Worm (Caenorhabditis elegans): ENCODE results near the gene srx-85.

The srx-85 gene

DNA sequence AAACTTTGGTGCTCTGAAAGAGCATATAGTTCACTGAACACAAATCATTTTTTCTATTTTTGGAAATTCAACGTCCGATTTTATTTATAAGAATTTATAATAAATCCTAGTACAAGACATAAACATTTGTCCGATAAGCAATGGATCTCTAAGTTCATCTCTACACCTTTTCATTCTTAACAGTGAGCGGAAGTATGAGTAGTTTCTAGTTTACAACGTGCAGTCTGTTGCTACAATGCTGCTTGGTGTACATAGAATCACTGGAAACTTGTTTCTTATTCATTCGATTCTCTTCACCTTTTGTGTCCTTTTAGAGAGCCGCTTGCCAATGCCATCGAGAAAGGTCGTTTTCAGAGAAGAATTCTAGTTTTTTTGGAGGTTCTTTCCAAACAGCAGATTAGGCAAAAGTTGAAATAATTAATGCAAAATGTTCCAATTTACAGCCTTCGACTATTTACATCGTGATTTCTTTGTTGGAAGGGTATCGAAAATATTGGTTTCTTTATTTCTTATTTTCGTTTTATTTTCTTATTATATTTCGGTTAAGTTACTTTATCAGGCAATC, 25.5 kb upstream of the srx-85 start:
- TF ChIP-seq ama-1 (optimal IDR thresholded peaks at IDR 0.05) = no peak
- TF ChIP-seq F13C5.2 (tag; optimal IDR thresholded peaks at IDR 0.05) = no peak

ce11 chrV:11527531-11527930, 24.9 kb upstream of the srx-85 start, which contains the start of gene ccch-1:
Gene ccch-1, plus strand, starts transcription at chrV:11527831.
- TF ChIP-seq aly-1 (tag; optimal IDR thresholded peaks at IDR 0.05) (no peak), hmg-4 (GFP tag; optimal IDR thresholded peaks at IDR 0.05) (no peak), hnd-1 (tag; optimal IDR thresholded peaks at IDR 0.05) (no peak), hmbx-1 (tag; optimal IDR thresholded peaks at IDR 0.05) (no peak), pes-1 (GFP tag; IDR thresholded peaks at IDR 0.05) (no peak), flt-1 (GFP tag; IDR thresholded peaks at IDR 0.05) (no peak), B0310.2 (tag; optimal IDR thresholded peaks at IDR 0.05) (no peak), ceh-13 (GFP tag; optimal IDR thresholded peaks at IDR 0.05) (no peak), tbx-11 (GFP tag; IDR thresholded peaks at IDR 0.05) (no peak), ets-7 (tag; optimal IDR thresholded peaks at IDR 0.05) (no peak), tbx-37 (GFP tag; conservative IDR thresholded peaks at IDR 0.05) (no peak), sea-1 (GFP tag; conservative IDR thresholded peaks at IDR 0.05) (no peak), F13C5.2 (tag; optimal IDR thresholded peaks at IDR 0.05) (no peak), scrt-1 (GFP tag; IDR thresholded peaks at IDR 0.05) (no peak), ceh-36 (tag; optimal IDR thresholded peaks at IDR 0.05) (no peak), ama-1 (optimal IDR thresholded peaks at IDR 0.05) (no peak), tra-4 (tag; optimal IDR thresholded peaks at IDR 0.05) (no peak)

DNA sequence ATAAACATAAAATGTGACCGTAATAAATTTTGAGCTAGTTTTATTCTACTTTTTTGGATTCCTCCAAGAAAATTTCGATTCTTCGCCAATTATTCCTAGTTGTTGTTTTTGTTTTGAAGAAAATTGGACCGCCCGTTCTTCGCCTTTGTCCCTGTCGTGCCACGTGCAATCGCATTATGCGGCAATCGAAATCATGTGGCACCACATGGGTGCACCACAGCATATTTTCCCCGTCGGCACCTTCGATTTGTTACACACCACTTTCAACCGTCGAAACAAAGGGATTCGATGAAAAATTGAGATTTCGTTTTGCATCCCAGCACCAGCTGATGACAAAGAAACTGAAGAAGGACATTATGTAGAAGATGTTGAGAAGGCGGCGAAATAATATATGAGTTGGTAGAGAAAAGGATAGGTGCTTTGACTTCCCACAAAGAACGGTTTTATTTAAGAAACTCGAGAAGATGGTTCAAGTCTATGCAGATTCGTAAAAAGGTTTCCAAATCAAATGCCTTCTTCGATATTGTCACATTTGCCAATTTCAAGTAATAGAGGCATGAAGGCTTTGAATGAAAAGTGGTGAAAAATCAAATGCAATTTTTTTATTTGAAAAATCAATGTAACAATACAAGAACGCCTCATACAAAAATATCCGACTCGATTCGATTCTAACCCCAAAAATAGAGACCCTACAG, 23.7 kb upstream of the srx-85 start:
- TF ChIP-seq scrt-1 (GFP tag; IDR thresholded peaks at IDR 0.05) = 0 out of 2 replicates have a peak, but pooled peaks have one; percentile 26
- no peak for TF ChIP-seq hnd-1 (tag; optimal IDR thresholded peaks at IDR 0.05)
- TF ChIP-seq ceh-13 (GFP tag; optimal IDR thresholded peaks at IDR 0.05) = no peak

- TF ChIP-seq flt-1 (GFP tag; IDR thresholded peaks at IDR 0.05) = no peak
- TF ChIP-seq hmbx-1 (tag; optimal IDR thresholded peaks at IDR 0.05) = no peak
- no peak for TF ChIP-seq pes-1 (GFP tag; IDR thresholded peaks at IDR 0.05)
- TF ChIP-seq tbx-37 (GFP tag; conservative IDR thresholded peaks at IDR 0.05) = no peak
- no peak for TF ChIP-seq sea-1 (GFP tag; conservative IDR thresholded peaks at IDR 0.05)
- TF ChIP-seq hmg-4 (GFP tag; optimal IDR thresholded peaks at IDR 0.05) = no peak
- no peak for TF ChIP-seq F13C5.2 (tag; optimal IDR thresholded peaks at IDR 0.05)
- no peak for TF ChIP-seq ets-7 (tag; optimal IDR thresholded peaks at IDR 0.05)
- no peak for TF ChIP-seq tbx-11 (GFP tag; IDR thresholded peaks at IDR 0.05)
- TF ChIP-seq aly-1 (tag; optimal IDR thresholded peaks at IDR 0.05) = no peak
- TF ChIP-seq scrt-1 (GFP tag; IDR thresholded peaks at IDR 0.05) = no peak
Measured at ce11 chrV:11529541-11529940, 22.9 kb upstream of the srx-85 start.

- TF ChIP-seq ets-7 (tag; optimal IDR thresholded peaks at IDR 0.05) (no peak), tra-4 (tag; optimal IDR thresholded peaks at IDR 0.05) (no peak), sea-1 (GFP tag; conservative IDR thresholded peaks at IDR 0.05) (no peak), ceh-13 (GFP tag; optimal IDR thresholded peaks at IDR 0.05) (no peak), tbx-37 (GFP tag; conservative IDR thresholded peaks at IDR 0.05) (no peak), flt-1 (GFP tag; IDR thresholded peaks at IDR 0.05) (no peak), ama-1 (optimal IDR thresholded peaks at IDR 0.05) (no peak), aly-1 (tag; optimal IDR thresholded peaks at IDR 0.05) (no peak), F13C5.2 (tag; optimal IDR thresholded peaks at IDR 0.05) (no peak), pes-1 (GFP tag; IDR thresholded peaks at IDR 0.05) (no peak), B0310.2 (tag; optimal IDR thresholded peaks at IDR 0.05) (no peak), ceh-36 (tag; optimal IDR thresholded peaks at IDR 0.05) (no peak)
Measured at ce11 chrV:11531100-11531499, 21.4 kb upstream of the srx-85 start.

DNA sequence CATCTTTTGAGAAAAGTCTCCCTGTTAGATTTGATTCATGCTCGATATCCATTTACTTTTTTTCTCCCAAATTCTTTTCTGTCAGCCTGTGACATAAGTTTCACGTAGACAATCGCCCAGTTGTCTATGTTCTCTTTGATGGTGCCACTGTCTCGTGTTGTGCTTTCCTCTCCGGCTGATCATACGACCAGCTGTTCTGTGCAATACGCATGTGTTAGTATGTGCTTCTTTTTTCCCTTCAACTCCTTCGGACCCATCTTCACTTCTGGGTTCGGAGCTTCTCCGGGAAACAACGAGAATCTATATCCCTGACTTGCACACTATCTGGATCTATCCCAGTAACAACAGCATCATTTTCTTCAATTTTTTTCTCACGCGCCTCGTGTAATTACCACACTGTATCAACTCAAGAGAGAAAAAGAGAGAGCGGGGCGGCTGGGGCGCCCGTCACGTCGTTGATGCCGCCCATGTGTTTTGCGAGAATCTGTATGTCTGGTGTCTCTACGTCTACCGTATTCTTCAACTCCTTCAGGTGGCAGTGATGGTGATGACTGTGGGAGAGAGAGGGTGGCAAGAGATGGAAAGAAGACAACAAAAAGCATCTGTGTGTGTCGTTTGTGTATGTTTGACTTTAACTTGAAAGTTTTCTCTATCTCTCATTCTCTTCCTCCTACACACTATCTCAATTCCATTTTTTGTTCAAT, 20.5 kb upstream of the srx-85 start:
- TF ChIP-seq tbx-11 (GFP tag; IDR thresholded peaks at IDR 0.05) = no peak
- TF ChIP-seq hmg-4 (GFP tag; optimal IDR thresholded peaks at IDR 0.05) = peak; percentile 60

DNA sequence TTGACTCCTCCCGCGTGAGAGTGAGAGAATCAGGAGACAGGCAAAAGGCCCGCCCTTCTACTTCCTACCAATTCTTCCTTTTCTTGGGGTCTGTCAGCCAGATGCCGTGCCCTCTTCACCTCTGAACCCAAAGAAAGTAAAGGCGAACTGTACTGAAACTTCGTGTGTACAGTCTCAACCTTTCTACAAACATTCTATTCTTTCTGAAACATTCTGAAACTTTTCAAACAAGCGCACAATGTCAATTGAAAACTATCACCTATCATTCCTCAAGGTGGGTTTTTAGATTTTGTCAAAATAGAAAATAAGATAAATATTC, 20.0 kb upstream of the srx-85 start:
- TF ChIP-seq F13C5.2 (tag; optimal IDR thresholded peaks at IDR 0.05) (no peak), pes-1 (GFP tag; IDR thresholded peaks at IDR 0.05) (no peak), tbx-11 (GFP tag; IDR thresholded peaks at IDR 0.05) (no peak), B0310.2 (tag; optimal IDR thresholded peaks at IDR 0.05) (no peak), sea-1 (GFP tag; conservative IDR thresholded peaks at IDR 0.05) (no peak), ceh-13 (GFP tag; optimal IDR thresholded peaks at IDR 0.05) (no peak), tbx-37 (GFP tag; conservative IDR thresholded peaks at IDR 0.05) (no peak), hmg-4 (GFP tag; optimal IDR thresholded peaks at IDR 0.05) (no peak)

DNA sequence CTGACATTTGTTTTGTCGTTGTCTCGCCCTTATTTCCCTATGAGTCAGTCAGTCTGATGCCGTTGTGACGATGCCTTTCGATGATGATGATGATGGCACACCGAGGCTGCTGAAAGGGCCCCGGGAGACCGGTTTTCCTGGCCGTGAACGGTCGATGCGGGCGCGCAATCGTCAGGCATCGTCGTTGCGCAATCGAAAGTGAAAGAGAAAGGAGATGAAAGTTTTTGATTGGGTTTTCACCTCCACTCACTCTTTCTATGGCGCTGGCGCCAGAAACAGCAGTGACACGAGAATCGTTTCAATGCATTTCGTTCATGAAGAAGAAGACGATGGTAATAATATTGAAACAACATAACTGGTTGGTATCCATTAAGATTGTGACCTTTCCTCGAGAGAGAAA, 19.5 kb upstream of the srx-85 start:
- no peak for TF ChIP-seq hmg-4 (GFP tag; optimal IDR thresholded peaks at IDR 0.05)
- TF ChIP-seq tbx-11 (GFP tag; IDR thresholded peaks at IDR 0.05) = no peak
- no peak for TF ChIP-seq ama-1 (optimal IDR thresholded peaks at IDR 0.05)
- TF ChIP-seq F13C5.2 (tag; optimal IDR thresholded peaks at IDR 0.05) = no peak
- TF ChIP-seq sea-1 (GFP tag; conservative IDR thresholded peaks at IDR 0.05) = no peak
- no peak for TF ChIP-seq flt-1 (GFP tag; IDR thresholded peaks at IDR 0.05)
- TF ChIP-seq hnd-1 (tag; optimal IDR thresholded peaks at IDR 0.05) = no peak
- TF ChIP-seq ceh-36 (tag; optimal IDR thresholded peaks at IDR 0.05) = no peak
- TF ChIP-seq pes-1 (GFP tag; IDR thresholded peaks at IDR 0.05) = no peak
- TF ChIP-seq tra-4 (tag; optimal IDR thresholded peaks at IDR 0.05) = no peak
- TF ChIP-seq ets-7 (tag; optimal IDR thresholded peaks at IDR 0.05) = no peak
- TF ChIP-seq tbx-37 (GFP tag; conservative IDR thresholded peaks at IDR 0.05) = no peak
- no peak for TF ChIP-seq aly-1 (tag; optimal IDR thresholded peaks at IDR 0.05)
- TF ChIP-seq B0310.2 (tag; optimal IDR thresholded peaks at IDR 0.05) = no peak
- no peak for TF ChIP-seq scrt-1 (GFP tag; IDR thresholded peaks at IDR 0.05)
- TF ChIP-seq ceh-13 (GFP tag; optimal IDR thresholded peaks at IDR 0.05) = no peak
- TF ChIP-seq hmbx-1 (tag; optimal IDR thresholded peaks at IDR 0.05) = no peak

All from whole organism, early embryonic.